Fruit fly (Drosophila melanogaster): ENCODE data around the gene Galphaf.

Galphaf gene

DNA sequence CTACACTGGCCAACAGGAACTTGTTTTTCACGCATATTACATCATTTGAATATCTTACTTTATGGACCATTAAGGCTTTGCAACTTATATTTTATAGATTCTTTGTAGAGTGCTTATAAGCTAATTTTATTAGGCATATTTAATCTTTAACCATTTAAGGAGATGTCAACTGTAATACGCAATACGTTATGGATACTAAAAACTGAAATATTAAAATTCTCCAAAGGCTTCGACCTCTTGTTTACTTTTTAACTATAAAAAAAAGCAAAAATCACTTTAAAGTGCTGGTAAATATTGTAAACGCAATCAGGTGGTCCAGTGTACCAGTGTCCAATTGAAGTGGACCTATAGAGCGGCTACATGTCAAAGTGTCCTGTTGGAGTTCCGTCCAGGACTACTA, 10.7 kb downstream of the Galphaf start:
- TF ChIP-seq dac (GFP tag; optimal IDR thresholded peaks at IDR 0.05) (peak; percentile 19), CG6854 (GFP tag; optimal IDR thresholded peaks at IDR 0.05) (no peak), Sox14 (GFP tag; optimal IDR thresholded peaks at IDR 0.05) (peak; percentile 24), CG31627 (GFP tag; optimal IDR thresholded peaks at IDR 0.05) (peak; percentile 12), fd59A (GFP tag; optimal IDR thresholded peaks at IDR 0.05) (no peak), CG8632 (GFP tag; optimal IDR thresholded peaks at IDR 0.05) (no peak), CG15336 (GFP tag; IDR thresholded peaks at IDR 0.05) (peak; percentile 62), Sox15 (GFP tag; optimal IDR thresholded peaks at IDR 0.05) (no peak), fkh (GFP tag; optimal IDR thresholded peaks at IDR 0.05) (no peak), CG4318 (GFP tag; optimal IDR thresholded peaks at IDR 0.05) (no peak), spab (GFP tag; optimal IDR thresholded peaks at IDR 0.05) (peak; percentile 34), CG11902 (GFP tag; optimal IDR thresholded peaks at IDR 0.05) (no peak), cyc (GFP tag; optimal IDR thresholded peaks at IDR 0.05) (peak; percentile 6), Hr39 (GFP tag; optimal IDR thresholded peaks at IDR 0.05) (peak; percentile 17), CG32006 (GFP tag; optimal IDR thresholded peaks at IDR 0.05) (peak; percentile 74), Gug (GFP tag; IDR thresholded peaks at IDR 0.05) (no peak), lz (GFP tag; optimal IDR thresholded peaks at IDR 0.05) (peak; percentile 29), CG6276 (GFP tag; optimal IDR thresholded peaks at IDR 0.05) (peak; percentile 70), esn (GFP tag; optimal IDR thresholded peaks at IDR 0.05) (peak; percentile 39), CG6808 (GFP tag; optimal IDR thresholded peaks at IDR 0.05) (no peak), CG7368 (GFP tag; optimal IDR thresholded peaks at IDR 0.05) (no peak), achi (GFP tag; optimal IDR thresholded peaks at IDR 0.05) (peak; percentile 40), CG1621 (tag; optimal IDR thresholded peaks at IDR 0.05) (no peak), Met (GFP tag; optimal IDR thresholded peaks at IDR 0.05) (peak; percentile 57), vri (GFP tag; optimal IDR thresholded peaks at IDR 0.05) (peak; percentile 49), CG10669 (GFP tag; optimal IDR thresholded peaks at IDR 0.05) (peak; percentile 27), net (GFP tag; optimal IDR thresholded peaks at IDR 0.05) (peak; percentile 41), pdm3 (GFP tag; optimal IDR thresholded peaks at IDR 0.05) (peak; percentile 41), fd85E (GFP tag; optimal IDR thresholded peaks at IDR 0.05) (no peak), ss (GFP tag; optimal IDR thresholded peaks at IDR 0.05) (no peak), Blimp-1 (GFP tag; optimal IDR thresholded peaks at IDR 0.05) (no peak), Ets96B (tag; optimal IDR thresholded peaks at IDR 0.05) (peak; percentile 21), Ets21C (GFP tag; optimal IDR thresholded peaks at IDR 0.05) (no peak), Lpt (GFP tag; optimal IDR thresholded peaks at IDR 0.05) (peak; percentile 27), eg (GFP tag; IDR thresholded peaks at IDR 0.05) (0 out of 3 replicates have a peak, but pooled peaks have one; percentile 42), CG8319 (GFP tag; optimal IDR thresholded peaks at IDR 0.05) (no peak), CG11762 (GFP tag; optimal IDR thresholded peaks at IDR 0.05; ENCODE audit: insufficient read depth) (no peak), acj6 (GFP tag; optimal IDR thresholded peaks at IDR 0.05) (peak; percentile 23), Sox102F (GFP tag; optimal IDR thresholded peaks at IDR 0.05) (peak; percentile 11), CG3919 (GFP tag; optimal IDR thresholded peaks at IDR 0.05) (peak; percentile 45), Eip75B (GFP tag; optimal IDR thresholded peaks at IDR 0.05) (peak; percentile 23), CG3032 (tag; optimal IDR thresholded peaks at IDR 0.05) (peak; percentile 4), Eip93F (GFP tag; optimal IDR thresholded peaks at IDR 0.05) (no peak), topi (GFP tag; optimal IDR thresholded peaks at IDR 0.05) (peak; percentile 41), svp (GFP tag) (peak; percentile 75), Eip78C (GFP tag) (peak; percentile 79), Hr38 (GFP tag; optimal IDR thresholded peaks at IDR 0.05) (no peak), OdsH (GFP tag; optimal IDR thresholded peaks at IDR 0.05) (peak; percentile 39), Hr4 (GFP tag; optimal IDR thresholded peaks at IDR 0.05) (peak; percentile 55), dsx (GFP tag; optimal IDR thresholded peaks at IDR 0.05; ENCODE audit: poor library complexity, severe bottlenecking) (no peak), CG9139 (GFP tag; optimal IDR thresholded peaks at IDR 0.05) (no peak), CG16779 (tag; optimal IDR thresholded peaks at IDR 0.05) (peak; percentile 12)

Measured in whole organism, prepupa.